Worm (Caenorhabditis elegans): Measurements from ENCODE around the gene nas-31.
A peak's percentile ranks its signal among the peaks of the same experiment; 100 is the strongest.

Gene nas-31

ce11 chrV:10958322-10958900 lies 36.8 kb upstream of the nas-31 start, which contains the start of gene pigt-1:
Gene pigt-1, minus strand, starts transcription at chrV:10958821.
- TF ChIP-seq ceh-13 (GFP tag; optimal IDR thresholded peaks at IDR 0.05) (no peak), ama-1 (optimal IDR thresholded peaks at IDR 0.05) (peak; percentile 37)

ce11 chrV:10955681-10956476 lies 34.2 kb upstream of the nas-31 start, which contains the start of gene F17C11.13:
Gene F17C11.13, plus strand, starts transcription at chrV:10955923.
- TF ChIP-seq flt-1 (GFP tag; IDR thresholded peaks at IDR 0.05) (no peak), hmbx-1 (tag; optimal IDR thresholded peaks at IDR 0.05) (no peak), tra-4 (tag; optimal IDR thresholded peaks at IDR 0.05) (no peak), B0310.2 (tag; optimal IDR thresholded peaks at IDR 0.05) (no peak), ceh-36 (tag; optimal IDR thresholded peaks at IDR 0.05) (no peak), aly-1 (tag; optimal IDR thresholded peaks at IDR 0.05) (no peak), ets-7 (tag; optimal IDR thresholded peaks at IDR 0.05) (no peak), F13C5.2 (tag; optimal IDR thresholded peaks at IDR 0.05) (no peak), pes-1 (GFP tag; IDR thresholded peaks at IDR 0.05) (no peak), ceh-13 (GFP tag; optimal IDR thresholded peaks at IDR 0.05) (no peak), hnd-1 (tag; optimal IDR thresholded peaks at IDR 0.05) (no peak), scrt-1 (GFP tag; IDR thresholded peaks at IDR 0.05) (no peak), hmg-4 (GFP tag; optimal IDR thresholded peaks at IDR 0.05) (no peak), ama-1 (optimal IDR thresholded peaks at IDR 0.05) (no peak), sea-1 (GFP tag; conservative IDR thresholded peaks at IDR 0.05) (no peak), tbx-11 (GFP tag; IDR thresholded peaks at IDR 0.05) (no peak), tbx-37 (GFP tag; conservative IDR thresholded peaks at IDR 0.05) (no peak)

DNA sequence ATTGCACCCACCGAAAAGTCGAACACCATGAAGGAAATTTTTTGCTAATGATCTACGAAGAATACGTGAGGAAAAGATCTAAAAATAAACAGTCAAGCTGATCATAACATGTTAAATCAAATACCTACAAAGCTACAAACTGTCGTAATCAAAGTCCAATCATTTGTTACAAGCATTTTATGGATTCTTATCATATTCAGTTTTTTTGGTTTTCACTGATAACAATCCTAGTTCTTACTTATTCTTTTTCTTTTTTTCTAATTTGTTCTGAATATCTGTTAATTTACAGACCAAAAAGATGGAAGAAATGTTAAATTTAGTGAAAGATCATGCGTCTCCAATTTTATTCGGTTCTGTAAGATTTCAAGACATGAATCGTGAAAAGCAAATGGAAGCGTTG lies 33.2 kb upstream of the nas-31 start, which contains the start of gene F17C11.6:
Gene F17C11.6, plus strand, starts transcription at position 290 of the 400 bp plus-strand sequence.
- no peak for TF ChIP-seq hmg-4 (GFP tag; optimal IDR thresholded peaks at IDR 0.05)
- no peak for TF ChIP-seq flt-1 (GFP tag; IDR thresholded peaks at IDR 0.05)

- no peak for TF ChIP-seq ets-7 (tag; optimal IDR thresholded peaks at IDR 0.05)
- TF ChIP-seq pes-1 (GFP tag; IDR thresholded peaks at IDR 0.05): no peak
- TF ChIP-seq hnd-1 (tag; optimal IDR thresholded peaks at IDR 0.05): no peak
- TF ChIP-seq hmg-4 (GFP tag; optimal IDR thresholded peaks at IDR 0.05): no peak
- no peak for TF ChIP-seq sea-1 (GFP tag; conservative IDR thresholded peaks at IDR 0.05)
- no peak for TF ChIP-seq ama-1 (optimal IDR thresholded peaks at IDR 0.05)
- TF ChIP-seq ceh-13 (GFP tag; optimal IDR thresholded peaks at IDR 0.05): no peak
- TF ChIP-seq scrt-1 (GFP tag; IDR thresholded peaks at IDR 0.05): no peak
- no peak for TF ChIP-seq tbx-11 (GFP tag; IDR thresholded peaks at IDR 0.05)
- no peak for TF ChIP-seq B0310.2 (tag; optimal IDR thresholded peaks at IDR 0.05)
- TF ChIP-seq aly-1 (tag; optimal IDR thresholded peaks at IDR 0.05): no peak
- no peak for TF ChIP-seq hmbx-1 (tag; optimal IDR thresholded peaks at IDR 0.05)
- no peak for TF ChIP-seq tbx-37 (GFP tag; conservative IDR thresholded peaks at IDR 0.05)
- TF ChIP-seq ceh-36 (tag; optimal IDR thresholded peaks at IDR 0.05): no peak
- no peak for TF ChIP-seq flt-1 (GFP tag; IDR thresholded peaks at IDR 0.05)
- no peak for TF ChIP-seq tra-4 (tag; optimal IDR thresholded peaks at IDR 0.05)
- no peak for TF ChIP-seq F13C5.2 (tag; optimal IDR thresholded peaks at IDR 0.05)
Measured at ce11 chrV:10954334-10954733, 32.7 kb upstream of the nas-31 start, which contains the start of gene clec-221. Gene clec-221, minus strand, starts transcription at chrV:10954434.

DNA sequence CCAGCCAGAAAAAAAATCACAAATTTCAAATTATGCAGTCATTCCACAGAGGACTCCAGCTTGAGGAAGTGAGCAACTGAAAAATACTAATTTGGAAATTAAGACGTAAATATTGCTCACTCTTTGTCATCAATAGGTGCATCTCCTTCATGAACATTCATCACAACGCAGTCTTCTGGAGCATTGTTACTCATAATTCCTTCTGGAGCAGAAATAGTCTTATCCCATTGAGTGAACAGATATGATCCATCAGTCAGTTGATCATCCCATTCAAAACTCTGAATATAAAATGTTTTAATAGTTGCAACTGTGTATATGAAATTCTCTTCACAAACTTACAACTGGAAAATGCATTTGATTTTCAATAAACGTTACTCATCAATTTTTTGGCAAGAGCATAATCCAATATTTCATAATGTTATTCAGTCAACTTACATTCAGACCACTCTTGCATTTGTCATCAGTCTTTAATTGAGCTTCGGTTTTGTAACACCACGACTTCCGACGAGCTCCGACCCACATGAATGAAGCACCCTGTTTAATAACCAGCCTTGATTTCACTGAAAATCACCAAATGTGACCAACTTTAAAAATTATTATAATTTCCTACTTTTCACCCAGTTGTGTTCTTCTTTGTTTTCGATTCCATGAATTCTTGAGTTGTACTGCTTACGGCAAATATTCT lies 32.0 kb upstream of the nas-31 start:
- no peak for TF ChIP-seq tra-4 (tag; optimal IDR thresholded peaks at IDR 0.05)
- no peak for TF ChIP-seq flt-1 (GFP tag; IDR thresholded peaks at IDR 0.05)
- TF ChIP-seq ceh-13 (GFP tag; optimal IDR thresholded peaks at IDR 0.05): no peak
- TF ChIP-seq sea-1 (GFP tag; conservative IDR thresholded peaks at IDR 0.05): no peak
- no peak for TF ChIP-seq hnd-1 (tag; optimal IDR thresholded peaks at IDR 0.05)
- no peak for TF ChIP-seq aly-1 (tag; optimal IDR thresholded peaks at IDR 0.05)
- TF ChIP-seq ets-7 (tag; optimal IDR thresholded peaks at IDR 0.05): no peak
- TF ChIP-seq ama-1 (optimal IDR thresholded peaks at IDR 0.05): no peak
- TF ChIP-seq scrt-1 (GFP tag; IDR thresholded peaks at IDR 0.05): no peak
- no peak for TF ChIP-seq ceh-36 (tag; optimal IDR thresholded peaks at IDR 0.05)
- no peak for TF ChIP-seq tbx-11 (GFP tag; IDR thresholded peaks at IDR 0.05)
- TF ChIP-seq hmg-4 (GFP tag; optimal IDR thresholded peaks at IDR 0.05): no peak
- no peak for TF ChIP-seq tbx-37 (GFP tag; conservative IDR thresholded peaks at IDR 0.05)
- no peak for TF ChIP-seq F13C5.2 (tag; optimal IDR thresholded peaks at IDR 0.05)
- no peak for TF ChIP-seq B0310.2 (tag; optimal IDR thresholded peaks at IDR 0.05)

DNA sequence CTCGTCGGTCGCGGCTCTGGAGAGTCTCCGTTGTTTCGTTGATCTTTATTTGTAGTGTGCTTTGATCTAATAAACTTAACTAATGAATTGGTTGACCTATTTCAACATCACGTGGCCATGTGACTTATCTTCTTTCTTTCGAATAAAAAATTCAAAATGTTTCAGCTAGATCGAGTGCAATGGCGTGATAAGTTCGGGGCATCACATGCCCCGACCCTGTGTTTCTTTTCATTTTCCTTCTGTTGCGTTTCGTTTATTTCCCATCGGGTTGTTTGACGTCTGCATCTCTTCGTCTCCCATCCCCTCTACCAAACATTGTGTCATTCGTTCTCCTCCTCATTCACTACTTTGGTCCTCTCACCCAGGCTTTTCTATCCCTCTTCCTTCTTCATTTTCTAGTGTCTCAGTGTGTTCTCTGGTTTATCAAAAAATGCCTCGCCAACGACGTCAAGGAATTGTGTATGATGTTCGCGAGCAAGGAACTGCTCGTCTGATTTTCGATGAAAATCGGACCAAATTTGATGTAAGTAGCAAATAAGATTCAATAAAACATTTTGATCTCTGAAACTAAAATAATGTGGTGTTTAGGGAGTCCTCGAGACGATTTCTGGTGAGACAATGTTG lies 30.1 kb upstream of the nas-31 start, which contains the start of gene F17C11.4:
Gene F17C11.4, plus strand, starts transcription at position 206 of the 624 bp plus-strand sequence.
- no peak for TF ChIP-seq scrt-1 (GFP tag; IDR thresholded peaks at IDR 0.05)
- TF ChIP-seq tbx-37 (GFP tag; conservative IDR thresholded peaks at IDR 0.05): peak; percentile 17; the same call in 1 of the 2 replicates
- 0 out of 2 replicates have a peak, but pooled peaks have one; percentile 6 for TF ChIP-seq sea-1 (GFP tag; conservative IDR thresholded peaks at IDR 0.05)

DNA sequence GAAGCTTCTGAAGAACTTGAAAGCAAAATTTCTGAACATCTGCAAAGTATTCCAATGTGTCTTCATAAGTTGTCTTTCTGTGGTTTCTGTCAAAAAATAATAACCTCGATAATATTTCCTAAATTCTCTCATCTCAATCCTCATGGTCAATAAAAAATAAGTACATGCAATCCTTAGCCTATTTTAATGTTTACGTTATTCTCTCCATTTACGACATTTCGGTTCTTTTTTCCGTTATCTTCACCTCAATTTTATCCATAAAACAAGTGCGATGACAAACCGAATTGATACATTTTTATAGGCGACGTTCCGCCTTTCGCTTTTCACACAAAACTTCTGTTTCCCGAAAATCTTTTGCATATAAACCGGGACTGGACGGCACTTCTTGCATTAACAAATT lies 27.9 kb upstream of the nas-31 start, which contains the start of gene col-153:
Gene col-153, plus strand, starts transcription at position 301 of the 400 bp plus-strand sequence.
- TF ChIP-seq B0310.2 (tag; optimal IDR thresholded peaks at IDR 0.05) (no peak), pes-1 (GFP tag; IDR thresholded peaks at IDR 0.05) (no peak), tbx-37 (GFP tag; conservative IDR thresholded peaks at IDR 0.05) (no peak), hnd-1 (tag; optimal IDR thresholded peaks at IDR 0.05) (no peak), ceh-13 (GFP tag; optimal IDR thresholded peaks at IDR 0.05) (no peak), F13C5.2 (tag; optimal IDR thresholded peaks at IDR 0.05) (no peak), hmg-4 (GFP tag; optimal IDR thresholded peaks at IDR 0.05) (no peak), tra-4 (tag; optimal IDR thresholded peaks at IDR 0.05) (no peak), ceh-36 (tag; optimal IDR thresholded peaks at IDR 0.05) (no peak), flt-1 (GFP tag; IDR thresholded peaks at IDR 0.05) (no peak), scrt-1 (GFP tag; IDR thresholded peaks at IDR 0.05) (no peak), tbx-11 (GFP tag; IDR thresholded peaks at IDR 0.05) (no peak), hmbx-1 (tag; optimal IDR thresholded peaks at IDR 0.05) (no peak), ets-7 (tag; optimal IDR thresholded peaks at IDR 0.05) (no peak)
